Worm (Caenorhabditis elegans) whole organism, late embryonic: ENCODE measurements around the gene F13H10.1.

ENCODE experiments used
- K09A11.1 ChIP-seq: sonication (generic microtip); optimal IDR thresholded peaks from 2 replicates; lab custom pipeline; 2017; ENCODE audit warnings: antibody characterized with exemption, mild to moderate bottlenecking, missing genetic modification characterization, missing compliant biosample characterization; ENCODE audit not compliant: insufficient read depth
- ceh-14 ChIP-seq: sonication (generic microtip); optimal IDR thresholded peaks from 2 replicates; lab custom pipeline; 2016; ENCODE audit warnings: missing genotype, missing genetic modification characterization, missing compliant biosample characterization
- ceh-18 ChIP-seq: sonication (generic microtip); optimal IDR thresholded peaks from 2 replicates; lab custom pipeline; 2016; ENCODE audit warnings: missing genetic modification characterization, missing compliant biosample characterization
- ceh-22 ChIP-seq: sonication (generic microtip); optimal IDR thresholded peaks from 2 replicates; lab custom pipeline; 2017; ENCODE audit warnings: missing biosample characterization, missing genetic modification characterization
- ceh-30 ChIP-seq: fragments of 150-350 bp; optimal IDR thresholded peaks from 2 replicates; lab custom pipeline; 2014; ENCODE audit warnings: missing biosample characterization, missing genetic modification characterization
- ceh-31 ChIP-seq: sonication (generic microtip); optimal IDR thresholded peaks from 2 replicates; lab custom pipeline; 2016; ENCODE audit warnings: missing genetic modification characterization, missing compliant biosample characterization
- ceh-34 ChIP-seq: sonication (generic microtip); optimal IDR thresholded peaks from 2 replicates; lab custom pipeline; 2016; ENCODE audit warnings: mild to moderate bottlenecking, missing genetic modification characterization, missing compliant biosample characterization
- ceh-48 ChIP-seq: sonication (generic microtip); optimal IDR thresholded peaks from 2 replicates; lab custom pipeline; 2016; ENCODE audit warnings: missing genetic modification characterization, inconsistent platforms, missing compliant biosample characterization
- ceh-6 ChIP-seq: fragments of 200-800 bp; sonication (Bioruptor generic); optimal IDR thresholded peaks from 2 replicates; lab custom pipeline; 2018; ENCODE audit warnings: mild to moderate bottlenecking, missing genetic modification characterization, missing compliant biosample characterization
- ceh-9 ChIP-seq: sonication (generic microtip); optimal IDR thresholded peaks from 2 replicates; lab custom pipeline; 2016; ENCODE audit warnings: mild to moderate bottlenecking, missing genetic modification characterization, inconsistent platforms, missing compliant biosample characterization
- che-1 ChIP-seq: sonication (generic microtip); optimal IDR thresholded peaks from 2 replicates; lab custom pipeline; 2016; ENCODE audit warnings: mild to moderate bottlenecking, missing genetic modification characterization, missing compliant biosample characterization
- dve-1 ChIP-seq: sonication (generic microtip); optimal IDR thresholded peaks from 2 replicates; lab custom pipeline; 2017; ENCODE audit warnings: antibody characterized with exemption, mild to moderate bottlenecking, missing genetic modification characterization, missing compliant biosample characterization
- elt-2 ChIP-seq: sonication (generic microtip); optimal IDR thresholded peaks from 2 replicates; lab custom pipeline; 2016; ENCODE audit warnings: missing genetic modification reagents, missing genetic modification characterization, missing compliant biosample characterization
- elt-4 ChIP-seq: sonication (generic microtip); optimal IDR thresholded peaks from 2 replicates; lab custom pipeline; 2016; ENCODE audit warnings: missing genetic modification characterization, missing compliant biosample characterization
- ets-4 ChIP-seq: sonication (generic microtip); optimal IDR thresholded peaks from 2 replicates; lab custom pipeline; 2016; ENCODE audit warnings: missing genetic modification characterization, missing compliant biosample characterization
- fkh-10 ChIP-seq: fragments of 150-350 bp; optimal IDR thresholded peaks from 2 replicates; lab custom pipeline; 2014; ENCODE audit warnings: missing biosample characterization, missing genetic modification reagents, missing genetic modification characterization
- fkh-6 ChIP-seq: sonication (generic microtip); optimal IDR thresholded peaks from 2 replicates; lab custom pipeline; 2016; ENCODE audit warnings: missing genetic modification characterization, missing compliant biosample characterization
- hlh-15 ChIP-seq: sonication (generic microtip); optimal IDR thresholded peaks from 2 replicates; lab custom pipeline; 2016; ENCODE audit warnings: missing genetic modification characterization, missing compliant biosample characterization
- hlh-30 ChIP-seq: sonication (generic microtip); optimal IDR thresholded peaks from 2 replicates; lab custom pipeline; 2017; ENCODE audit warnings: antibody characterized with exemption, missing genetic modification characterization, missing compliant biosample characterization; ENCODE audit not compliant: insufficient read depth
- hlh-6 ChIP-seq: sonication (generic microtip); optimal IDR thresholded peaks from 2 replicates; lab custom pipeline; 2016; ENCODE audit warnings: missing genotype, missing genetic modification characterization, missing compliant biosample characterization
- hlh-8 ChIP-seq: sonication (generic microtip); optimal IDR thresholded peaks from 2 replicates; lab custom pipeline; 2016; ENCODE audit warnings: missing genotype, missing genetic modification characterization, missing compliant biosample characterization
- mec-3 ChIP-seq: sonication (generic microtip); optimal IDR thresholded peaks from 2 replicates; lab custom pipeline; 2016; ENCODE audit warnings: borderline replicate concordance, missing genetic modification characterization, missing compliant biosample characterization
- nfya-1 ChIP-seq: sonication (generic microtip); optimal IDR thresholded peaks from 2 replicates; lab custom pipeline; 2017; ENCODE audit warnings: missing genetic modification characterization, mild to moderate bottlenecking, missing compliant biosample characterization, antibody characterized with exemption, moderate library complexity
- nhr-232 ChIP-seq: sonication (generic microtip); optimal IDR thresholded peaks from 2 replicates; lab custom pipeline; 2016; ENCODE audit warnings: missing genetic modification characterization, missing compliant biosample characterization
- npax-4 ChIP-seq: sonication (generic microtip); optimal IDR thresholded peaks from 2 replicates; lab custom pipeline; 2016; ENCODE audit warnings: missing genetic modification characterization, missing compliant biosample characterization
- pag-3 ChIP-seq: sonication (generic microtip); optimal IDR thresholded peaks from 2 replicates; lab custom pipeline; 2016; ENCODE audit warnings: missing compliant biosample characterization, missing genetic modification characterization, borderline replicate concordance
- pat-9 ChIP-seq: fragments of 200-800 bp; sonication (Bioruptor generic); optimal IDR thresholded peaks from 2 replicates; lab custom pipeline; 2018; ENCODE audit warnings: mild to moderate bottlenecking, missing genetic modification characterization, moderate library complexity, missing compliant biosample characterization
- pax-1 ChIP-seq: fragments of 150-350 bp; optimal IDR thresholded peaks from 2 replicates; lab custom pipeline; 2014; ENCODE audit warnings: missing biosample characterization, missing genetic modification characterization
- pha-2 ChIP-seq: sonication (generic microtip); optimal IDR thresholded peaks from 2 replicates; lab custom pipeline; 2017; ENCODE audit warnings: mild to moderate bottlenecking, missing genetic modification characterization, missing compliant biosample characterization
- pros-1 ChIP-seq: fragments of 150-350 bp; optimal IDR thresholded peaks from 2 replicates; lab custom pipeline; 2014; ENCODE audit warnings: missing biosample characterization, missing genetic modification reagents, missing genetic modification characterization
- ref-2 ChIP-seq: sonication (generic microtip); optimal IDR thresholded peaks from 2 replicates; lab custom pipeline; 2016; ENCODE audit warnings: missing genetic modification characterization, missing compliant biosample characterization
- rnt-1 ChIP-seq: sonication (generic microtip); optimal IDR thresholded peaks from 2 replicates; lab custom pipeline; 2016; ENCODE audit warnings: missing genetic modification characterization, missing compliant biosample characterization
- sdc-2 ChIP-seq: sonication (generic microtip); optimal IDR thresholded peaks from 2 replicates; lab custom pipeline; 2016; ENCODE audit warnings: missing genotype, missing genetic modification characterization, missing compliant biosample characterization
- sox-2 ChIP-seq: fragments of 200-800 bp; sonication (Bioruptor generic); IDR thresholded peaks from 2 replicates; pipeline ENCODE4 v1.3.6; 2022; ENCODE audit warnings: missing genetic modification reagents, missing genetic modification characterization, missing compliant biosample characterization
- syd-9 ChIP-seq: sonication (generic microtip); optimal IDR thresholded peaks from 2 replicates; lab custom pipeline; 2016; ENCODE audit warnings: mild to moderate bottlenecking, missing genetic modification characterization, moderate library complexity, missing compliant biosample characterization
- tbx-2 ChIP-seq: sonication (generic microtip); optimal IDR thresholded peaks from 2 replicates; lab custom pipeline; 2016; ENCODE audit warnings: missing genetic modification characterization, missing compliant biosample characterization
- tbx-7 ChIP-seq: sonication (generic microtip); optimal IDR thresholded peaks from 2 replicates; lab custom pipeline; 2016; ENCODE audit warnings: missing genotype, missing genetic modification characterization, missing compliant biosample characterization
- ttx-3 ChIP-seq: sonication (generic microtip); optimal IDR thresholded peaks from 2 replicates; lab custom pipeline; 2016; ENCODE audit warnings: missing genetic modification reagents, missing genetic modification characterization, missing compliant biosample characterization
- unc-42 ChIP-seq: sonication (generic microtip); optimal IDR thresholded peaks from 2 replicates; lab custom pipeline; 2016; ENCODE audit warnings: missing genotype, missing genetic modification characterization, missing compliant biosample characterization
- unc-55 ChIP-seq: sonication (generic microtip); optimal IDR thresholded peaks from 2 replicates; lab custom pipeline; 2017; ENCODE audit warnings: missing biosample characterization, missing genetic modification reagents, missing genetic modification characterization
- unc-86 ChIP-seq: sonication (generic microtip); optimal IDR thresholded peaks from 2 replicates; lab custom pipeline; 2016; ENCODE audit warnings: missing genetic modification characterization, missing compliant biosample characterization
- zip-5 ChIP-seq: sonication (generic microtip); optimal IDR thresholded peaks from 2 replicates; lab custom pipeline; 2016; ENCODE audit warnings: missing genetic modification characterization, missing compliant biosample characterization
- ztf-16 ChIP-seq: sonication (generic microtip); optimal IDR thresholded peaks from 2 replicates; lab custom pipeline; 2017; ENCODE audit warnings: missing genetic modification characterization, missing compliant biosample characterization

The F13H10.1 gene

ce11 chrIV:11019962-11020550 lies 15.7 kb downstream of the F13H10.1 start, which contains the start of gene F13H10.8:
Gene F13H10.8 (plus strand): TSS chrIV:11020517.
- TF ChIP-seq ttx-3 (tag; lab: Kevin White, UChicago) (no peak), ceh-9 (tag; lab: Kevin White, UChicago) (no peak), hlh-8 (tag; lab: Kevin White, UChicago) (no peak), elt-4 (tag; lab: Kevin White, UChicago) (no peak), ceh-30 (tag; lab: Kevin White, UChicago) (no peak), ceh-18 (tag; lab: Kevin White, UChicago) (no peak), sox-2 (GFP tag; lab: Robert Waterston, UW) (no peak), ceh-48 (tag; lab: Kevin White, UChicago) (no peak), zip-5 (no peak), pax-1 (tag; lab: Kevin White, UChicago) (no peak), pag-3 (no peak), hlh-30 (tag; lab: Kevin White, UChicago) (no peak), ceh-14 (tag; lab: Kevin White, UChicago) (peak; percentile 14), tbx-7 (tag; lab: Kevin White, UChicago) (peak; percentile 25), tbx-2 (peak; percentile 37), unc-42 (tag; lab: Kevin White, UChicago) (peak; percentile 82), ets-4 (tag; lab: Kevin White, UChicago) (no peak), unc-86 (tag; lab: Kevin White, UChicago) (no peak), elt-2 (tag; lab: Kevin White, UChicago) (peak; percentile 73), ref-2 (tag; lab: Kevin White, UChicago) (no peak), K09A11.1 (tag; lab: Kevin White, UChicago) (no peak), unc-55 (GFP tag; lab: Kevin White, UChicago) (no peak), mec-3 (tag; lab: Kevin White, UChicago) (no peak), ceh-6 (no peak), syd-9 (no peak), ztf-16 (tag; lab: Kevin White, UChicago) (no peak)
- TF ChIP-seq, all 69 proteins: peak for 5

- TF ChIP-seq unc-42 (tag; lab: Kevin White, UChicago) (no peak), mec-3 (tag; lab: Kevin White, UChicago) (no peak), dve-1 (tag; lab: Kevin White, UChicago) (no peak), ref-2 (tag; lab: Kevin White, UChicago) (no peak), ets-4 (tag; lab: Kevin White, UChicago) (no peak), elt-2 (tag; lab: Kevin White, UChicago) (no peak), nhr-232 (tag; lab: Kevin White, UChicago) (no peak), hlh-6 (tag; lab: Kevin White, UChicago) (no peak), unc-55 (GFP tag; lab: Kevin White, UChicago) (no peak), npax-4 (tag; lab: Kevin White, UChicago) (no peak), fkh-6 (no peak), K09A11.1 (tag; lab: Kevin White, UChicago) (no peak), elt-4 (tag; lab: Kevin White, UChicago) (no peak), rnt-1 (no peak), ceh-34 (tag; lab: Kevin White, UChicago) (no peak), fkh-10 (GFP tag; lab: Kevin White, UChicago) (no peak), ceh-6 (no peak)
Measured at ce11 chrIV:11021512-11022268, 17.3 kb downstream of the F13H10.1 start, which contains the start of gene mogs-1. Gene mogs-1 (minus strand): TSS chrIV:11021928.

- TF ChIP-seq unc-86 (tag; lab: Kevin White, UChicago) (no peak), pros-1 (tag; lab: Kevin White, UChicago) (no peak), ceh-34 (tag; lab: Kevin White, UChicago) (no peak), tbx-7 (tag; lab: Kevin White, UChicago) (no peak), pha-2 (tag; lab: Kevin White, UChicago) (no peak), sdc-2 (tag; lab: Kevin White, UChicago) (no peak), pat-9 (tag; lab: Kevin White, UChicago) (no peak), hlh-15 (tag; lab: Kevin White, UChicago) (no peak), che-1 (tag; lab: Kevin White, UChicago) (no peak), fkh-6 (no peak), ceh-22 (no peak), unc-42 (tag; lab: Kevin White, UChicago) (no peak), nfya-1 (tag; lab: Kevin White, UChicago) (no peak), mec-3 (tag; lab: Kevin White, UChicago) (no peak), ref-2 (tag; lab: Kevin White, UChicago) (no peak), ztf-16 (tag; lab: Kevin White, UChicago) (no peak), ceh-31 (tag; lab: Kevin White, UChicago) (no peak), hlh-30 (tag; lab: Kevin White, UChicago) (no peak), ceh-9 (tag; lab: Kevin White, UChicago) (no peak), hlh-8 (tag; lab: Kevin White, UChicago) (no peak)
Measured at ce11 chrIV:11022303-11022702, 17.9 kb downstream of the F13H10.1 start, which contains the start of gene alh-3. Gene alh-3 (plus strand): TSS chrIV:11022603.
